Worm (Caenorhabditis elegans) whole organism, L4/young adult: ENCODE data around the gene C18B2.3.

Experiments
- dao-5 ChIP-seq: sonication (generic microtip); optimal IDR thresholded peaks from 2 replicates; lab custom pipeline; 2016; ENCODE audit warnings: missing genotype, missing genetic modification characterization, moderate library complexity, missing compliant biosample characterization
- him-1 ChIP-seq: sonication (generic microtip); optimal IDR thresholded peaks from 2 replicates; lab custom pipeline; 2016; ENCODE audit warnings: missing genotype, missing genetic modification reagents, missing genetic modification characterization, missing compliant biosample characterization

ce11 chrX:3617218-3617617 is 15.6 kb downstream of the C18B2.3 start, which contains the start of gene del-9:
- TF ChIP-seq dao-5 (tag; lab: Kevin White, UChicago): no peak
- TF ChIP-seq him-1 (tag; lab: Kevin White, UChicago): no peak
